Fruit fly (Drosophila melanogaster) whole organism, embryonic: ENCODE measurements around the gene LUBEL.

Experiments
- Blimp-1 ChIP-seq: fragments of 200-800 bp; sonication (Bioruptor generic); optimal IDR thresholded peaks from 3 replicates; lab custom pipeline; 2018; ENCODE audit warnings: missing biosample characterization, missing genetic modification characterization, mild to moderate bottlenecking, moderate library complexity, missing genetic modification reagents
- CG11504 ChIP-seq: fragments of 200-800 bp; sonication (Bioruptor generic); optimal IDR thresholded peaks from 3 replicates; lab custom pipeline; 2019; ENCODE audit warnings: missing biosample characterization, mild to moderate bottlenecking, missing genetic modification characterization, moderate library complexity
- CG12155 ChIP-seq: fragments of 200-800 bp; sonication (Bioruptor generic); optimal IDR thresholded peaks from 3 replicates; lab custom pipeline; 2016; ENCODE audit warnings: missing biosample characterization, missing genetic modification characterization
- CG1233 ChIP-seq: fragments of 200-800 bp; sonication (Bioruptor generic); optimal IDR thresholded peaks from 4 replicates; lab custom pipeline; 2018; ENCODE audit warnings: missing biosample characterization, mild to moderate bottlenecking, missing genetic modification characterization
- CG12744 ChIP-seq: fragments of 200-800 bp; sonication (Bioruptor generic); optimal IDR thresholded peaks from 2 replicates; lab custom pipeline; 2016; ENCODE audit warnings: missing biosample characterization, missing genetic modification characterization
- CG15514 ChIP-seq: fragments of 200-800 bp; sonication (Bioruptor generic); optimal IDR thresholded peaks from 3 replicates; lab custom pipeline; 2017; ENCODE audit warnings: missing biosample characterization, missing genetic modification characterization, mild to moderate bottlenecking, moderate library complexity, missing genetic modification reagents
- CG17802 ChIP-seq: fragments of 200-800 bp; sonication (Bioruptor generic); optimal IDR thresholded peaks from 2 replicates; lab custom pipeline; 2018; ENCODE audit warnings: missing biosample characterization, mild to moderate bottlenecking, missing genetic modification characterization, moderate library complexity
- CG18599 ChIP-seq: fragments of 200-800 bp; sonication (Bioruptor generic); optimal IDR thresholded peaks from 3 replicates; lab custom pipeline; 2017; ENCODE audit warnings: missing biosample characterization, missing genetic modification characterization, mild to moderate bottlenecking, moderate library complexity, missing genetic modification reagents
- CG30431 ChIP-seq: fragments of 200-800 bp; sonication (Bioruptor generic); optimal IDR thresholded peaks from 2 replicates; lab custom pipeline; 2017; ENCODE audit warnings: missing biosample characterization, missing genetic modification characterization
- CG3065 ChIP-seq: fragments of 200-800 bp; sonication (Bioruptor generic); optimal IDR thresholded peaks from 2 replicates; lab custom pipeline; 2016; ENCODE audit warnings: missing biosample characterization, missing genetic modification characterization
- CG6254 ChIP-seq: fragments of 200-800 bp; sonication (Bioruptor generic); optimal IDR thresholded peaks from 3 replicates; lab custom pipeline; 2017; ENCODE audit warnings: mild to moderate bottlenecking, missing biosample characterization, missing genetic modification reagents, missing genetic modification characterization
- CG6813 ChIP-seq: fragments of 200-800 bp; sonication (Bioruptor generic); optimal IDR thresholded peaks from 2 replicates; lab custom pipeline; 2017; ENCODE audit warnings: missing biosample characterization, missing genetic modification characterization, mild to moderate bottlenecking, moderate library complexity, missing genetic modification reagents
- CG7745 ChIP-seq: fragments of 200-800 bp; sonication (Bioruptor generic); optimal IDR thresholded peaks from 2 replicates; lab custom pipeline; 2018; ENCODE audit warnings: missing biosample characterization, mild to moderate bottlenecking, missing genetic modification characterization, moderate library complexity
- CG7963 ChIP-seq: fragments of 200-800 bp; sonication (Bioruptor generic); IDR thresholded peaks from 3 replicates; pipeline ENCODE4 v1.3.6; 2022; ENCODE audit warnings: missing biosample characterization, missing genetic modification characterization; ENCODE audit not compliant: partially characterized antibody
- CG7987 ChIP-seq: fragments of 200-800 bp; sonication (Bioruptor generic); optimal IDR thresholded peaks from 2 replicates; lab custom pipeline; 2018; ENCODE audit warnings: missing biosample characterization, mild to moderate bottlenecking, missing genetic modification characterization, moderate library complexity
- CG8290 ChIP-seq, 3 experiments: fragments of 200-800 bp; sonication (Bioruptor generic); optimal IDR thresholded peaks; 2 replicates each; lab custom pipeline; 2016 to 2019; ENCODE audit warnings: missing biosample characterization in 3 of 3, missing genetic modification characterization in 3 of 3, mild to moderate bottlenecking in 2 of 3, moderate library complexity in 1 of 3
- CG8478 ChIP-seq: fragments of >200 bp; optimal IDR thresholded peaks from 2 replicates; lab custom pipeline; 2018
- CG9932 ChIP-seq: fragments of 200-800 bp; sonication (Bioruptor generic); IDR thresholded peaks from 2 replicates; pipeline ENCODE4 v1.3.6; 2022; ENCODE audit warnings: missing biosample characterization, missing genetic modification characterization
- CTCF ChIP-seq: fragments of 200-800 bp; sonication (Bioruptor generic); optimal IDR thresholded peaks from 2 replicates; lab custom pipeline; 2017; ENCODE audit warnings: missing biosample characterization, mild to moderate bottlenecking, missing genetic modification characterization, moderate library complexity
- Camta ChIP-seq: fragments of 200-800 bp; sonication (Bioruptor generic); optimal IDR thresholded peaks from 2 replicates; lab custom pipeline; 2016; ENCODE audit warnings: missing biosample characterization, missing genetic modification characterization
- Deaf1 ChIP-seq: fragments of 200-800 bp; optimal IDR thresholded peaks from 3 replicates; lab custom pipeline; 2019; ENCODE audit warnings: missing biosample characterization, mild to moderate bottlenecking, missing genetic modification characterization, moderate library complexity
- HmgZ ChIP-seq: fragments of 200-800 bp; sonication (Bioruptor generic); optimal IDR thresholded peaks from 2 replicates; lab custom pipeline; 2018; ENCODE audit warnings: missing biosample characterization, mild to moderate bottlenecking, missing genetic modification characterization
- Kr ChIP-seq: fragments of 200-800 bp; sonication (Bioruptor generic); optimal IDR thresholded peaks from 2 replicates; lab custom pipeline; 2017; ENCODE audit warnings: missing biosample characterization, mild to moderate bottlenecking, missing genetic modification characterization
- Max ChIP-seq: fragments of 200-800 bp; sonication (Bioruptor generic); optimal IDR thresholded peaks from 2 replicates; lab custom pipeline; 2016; ENCODE audit warnings: missing biosample characterization, mild to moderate bottlenecking, missing genetic modification characterization
- NFAT ChIP-seq: fragments of 200-800 bp; sonication (Bioruptor generic); IDR thresholded peaks from 2 replicates; pipeline ENCODE4 v1.3.6; 2022; ENCODE audit warnings: missing biosample characterization, missing genetic modification characterization
- Oaz ChIP-seq: fragments of 200-800 bp; sonication (Bioruptor generic); IDR thresholded peaks from 2 replicates; pipeline ENCODE4 v1.3.6; 2022; ENCODE audit warnings: missing biosample characterization, missing genetic modification characterization
- Opbp ChIP-seq: fragments of 200-800 bp; sonication (Bioruptor generic); IDR thresholded peaks from 3 replicates; pipeline ENCODE4 v1.3.6; 2022; ENCODE audit warnings: missing biosample characterization, missing genetic modification characterization; ENCODE audit not compliant: partially characterized antibody
- Sin3A ChIP-seq: fragments of >200 bp; optimal IDR thresholded peaks from 2 replicates; lab custom pipeline; 2018
- Trl ChIP-seq, 3 experiments: fragments of >200 bp in 2 of 3; fragments of 200-800 bp in 1 of 3; sonication (Bioruptor generic) in 1 of 3; optimal IDR thresholded peaks; 2 replicates in 1 of 3; 3 replicates in 2 of 3; lab custom pipeline; 2016 to 2017; ENCODE audit warnings: missing biosample characterization in 1 of 3, missing genetic modification characterization in 1 of 3
- Vsx1 ChIP-seq: fragments of 200-800 bp; sonication (Bioruptor generic); optimal IDR thresholded peaks from 2 replicates; lab custom pipeline; 2017; ENCODE audit warnings: missing biosample characterization, mild to moderate bottlenecking, missing genetic modification characterization, missing genetic modification reagents
- Xbp1 ChIP-seq: fragments of 200-800 bp; sonication (Bioruptor generic); optimal IDR thresholded peaks from 3 replicates; lab custom pipeline; 2016; ENCODE audit warnings: missing biosample characterization, mild to moderate bottlenecking, missing genetic modification characterization
- YL-1 ChIP-seq: fragments of 200-800 bp; sonication (Bioruptor generic); optimal IDR thresholded peaks from 3 replicates; lab custom pipeline; 2017; ENCODE audit warnings: missing biosample characterization, mild to moderate bottlenecking, missing genetic modification characterization
- cad ChIP-seq: fragments of >200 bp; optimal IDR thresholded peaks from 2 replicates; lab custom pipeline; 2017; ENCODE audit warnings: missing biosample characterization, missing genetic modification characterization
- caup ChIP-seq: fragments of 200-800 bp; sonication (Bioruptor generic); optimal IDR thresholded peaks from 3 replicates; lab custom pipeline; 2017; ENCODE audit warnings: missing biosample characterization, mild to moderate bottlenecking, missing genetic modification characterization, moderate library complexity; ENCODE audit not compliant: severe bottlenecking
- chinmo ChIP-seq: fragments of 200-800 bp; sonication (Bioruptor generic); IDR thresholded peaks from 4 replicates; pipeline ENCODE4 v1.3.6; 2022; ENCODE audit warnings: missing biosample characterization, missing genetic modification characterization; ENCODE audit not compliant: partially characterized antibody
- da ChIP-seq: fragments of 200-800 bp; sonication (Bioruptor generic); optimal IDR thresholded peaks from 2 replicates; lab custom pipeline; 2016; ENCODE audit warnings: missing biosample characterization, missing genetic modification characterization
- fd102C ChIP-seq: fragments of 200-800 bp; sonication (Bioruptor generic); optimal IDR thresholded peaks from 2 replicates; lab custom pipeline; 2018; ENCODE audit warnings: missing biosample characterization, mild to moderate bottlenecking, missing genetic modification characterization, moderate library complexity
- grn ChIP-seq: fragments of 200-800 bp; sonication (Bioruptor generic); optimal IDR thresholded peaks from 3 replicates; lab custom pipeline; 2017; ENCODE audit warnings: missing biosample characterization, missing genetic modification characterization
- gt ChIP-seq: fragments of 200-800 bp; sonication (Bioruptor generic); IDR thresholded peaks from 2 replicates; pipeline ENCODE4 v1.3.6; 2022; ENCODE audit warnings: missing biosample characterization, missing genetic modification characterization
- insv ChIP-seq, 2 experiments: fragments of 200-800 bp; sonication (Bioruptor generic); optimal IDR thresholded peaks; 3 replicates each; lab custom pipeline; 2016 to 2018; ENCODE audit warnings: missing biosample characterization in 2 of 2, missing genetic modification characterization in 2 of 2
- jing ChIP-seq: fragments of 200-800 bp; sonication (Bioruptor generic); optimal IDR thresholded peaks from 2 replicates; lab custom pipeline; 2018; ENCODE audit warnings: missing biosample characterization, mild to moderate bottlenecking, missing genetic modification characterization
- pnt ChIP-seq: fragments of 200-800 bp; sonication (Bioruptor generic); optimal IDR thresholded peaks from 3 replicates; lab custom pipeline; 2016; ENCODE audit warnings: missing biosample characterization, missing genetic modification characterization
- pzg ChIP-seq: fragments of 200-800 bp; sonication (Bioruptor generic); optimal IDR thresholded peaks from 3 replicates; lab custom pipeline; 2018; ENCODE audit warnings: missing biosample characterization, mild to moderate bottlenecking, missing genetic modification characterization, moderate library complexity
- run ChIP-seq: fragments of 200-800 bp; sonication (Bioruptor generic); optimal IDR thresholded peaks from 3 replicates; lab custom pipeline; 2018; ENCODE audit warnings: missing biosample characterization, mild to moderate bottlenecking, missing genetic modification characterization
- seq ChIP-seq: fragments of 200-800 bp; sonication (Bioruptor generic); IDR thresholded peaks from 2 replicates; pipeline ENCODE4 v1.3.6; 2022; ENCODE audit warnings: missing biosample characterization, missing genetic modification characterization
- tio ChIP-seq: fragments of 200-800 bp; sonication (Bioruptor generic); optimal IDR thresholded peaks from 2 replicates; lab custom pipeline; 2017; ENCODE audit warnings: missing biosample characterization, missing genetic modification characterization, inconsistent platforms
- toy ChIP-seq: fragments of 200-800 bp; sonication (Bioruptor generic); IDR thresholded peaks from 2 replicates; pipeline ENCODE4 v1.3.6; 2022; ENCODE audit warnings: missing biosample characterization, missing genetic modification characterization

The LUBEL gene

dm6 chr2L:6793763-6794417 is 21.3 kb upstream of the LUBEL start (continued):
- TF ChIP-seq YL-1 (GFP tag; lab: Kevin White, UChicago) = no peak
- TF ChIP-seq CG11504 (tag; lab: Kevin White, UChicago) = no peak
- no peak for TF ChIP-seq gt
- TF ChIP-seq insv (GFP tag; optimal IDR thresholded peaks at IDR 0.05; lab: Kevin White, UChicago) = no peak
- no peak for TF ChIP-seq Kr (GFP tag; lab: Kevin White, UChicago)
- TF ChIP-seq Vsx1 (GFP tag; lab: Kevin White, UChicago) = no peak
- peak; percentile 83 to 90 for TF ChIP-seq Trl (optimal IDR thresholded peaks at IDR 0.05; lab: Kevin White, UChicago)
- TF ChIP-seq Trl (GFP tag; optimal IDR thresholded peaks at IDR 0.05; lab: Kevin White, UChicago) = no peak

- TF ChIP-seq CG1233 (no peak), toy (GFP tag; lab: Robert Waterston, UW) (no peak), Oaz (GFP tag; lab: Robert Waterston, UW) (no peak), seq (GFP tag; lab: Robert Waterston, UW) (0 out of 2 replicates have a peak, but pooled peaks have one; percentile 35), CG8290 (GFP tag; optimal IDR thresholded peaks at IDR 0.05; lab: Kevin White, UChicago) (no peak), CG8290 (tag; optimal IDR thresholded peaks at IDR 0.05; lab: Kevin White, UChicago) (no peak), CG17802 (tag; lab: Kevin White, UChicago) (no peak), CG6813 (no peak), run (tag; lab: Kevin White, UChicago) (no peak), jing (GFP tag; lab: Kevin White, UChicago) (no peak), HmgZ (tag; lab: Kevin White, UChicago) (peak; percentile 17), NFAT (GFP tag; lab: Robert Waterston, UW) (no peak), pnt (GFP tag; lab: Kevin White, UChicago) (no peak), CG9932 (GFP tag; lab: Robert Waterston, UW) (0 out of 2 replicates have a peak, but pooled peaks have one; percentile 19), Camta (GFP tag; lab: Kevin White, UChicago) (no peak), fd102C (GFP tag; lab: Kevin White, UChicago) (no peak), CG12155 (GFP tag; lab: Kevin White, UChicago) (no peak), Sin3A (lab: Kevin White, UChicago) (no peak), grn (GFP tag; lab: Kevin White, UChicago) (no peak), Xbp1 (no peak), Opbp (GFP tag; lab: Robert Waterston, UW) (no peak), tio (no peak), CG11504 (tag; lab: Kevin White, UChicago) (no peak), caup (GFP tag; lab: Kevin White, UChicago) (no peak), Deaf1 (tag; lab: Kevin White, UChicago) (peak; percentile 6), CG3065 (GFP tag; lab: Kevin White, UChicago) (no peak), CG7745 (tag; lab: Kevin White, UChicago) (no peak), CG7963 (GFP tag; lab: Robert Waterston, UW) (no peak), CG12744 (no peak), CG6254 (no peak), chinmo (0 out of 4 replicates have a peak, but pooled peaks have one; percentile 72), CG15514 (GFP tag; lab: Kevin White, UChicago) (no peak), cad (GFP tag; lab: Kevin White, UChicago) (no peak), CG7987 (GFP tag; lab: Kevin White, UChicago) (no peak), da (GFP tag; lab: Kevin White, UChicago) (no peak), CG8478 (no peak), Blimp-1 (GFP tag; lab: Kevin White, UChicago) (no peak), CG18599 (GFP tag; lab: Kevin White, UChicago) (no peak), CG30431 (no peak), CTCF (GFP tag; lab: Kevin White, UChicago) (no peak), Max (GFP tag; lab: Kevin White, UChicago) (no peak), pzg (GFP tag; lab: Kevin White, UChicago) (no peak)
Measured at dm6 chr2L:6791845-6792443, 19.4 kb upstream of the LUBEL start.
